Worm (Caenorhabditis elegans): Measurements from ENCODE around the gene pcdr-1.

ce11 chrX:15630790-15631204 is 35.8 kb upstream of the pcdr-1 start:
- TF ChIP-seq nfya-1 (tag; optimal IDR thresholded peaks at IDR 0.05), result peak; percentile 38
- peak; percentile 63 for TF ChIP-seq ceh-31 (tag; optimal IDR thresholded peaks at IDR 0.05)
- no peak for TF ChIP-seq elt-2 (tag; optimal IDR thresholded peaks at IDR 0.05)
- no peak for TF ChIP-seq fax-1 (tag; optimal IDR thresholded peaks at IDR 0.05)
- no peak for TF ChIP-seq K02D7.2 (tag; optimal IDR thresholded peaks at IDR 0.05)
- TF ChIP-seq Y22D7AL.16 (tag; optimal IDR thresholded peaks at IDR 0.05), result no peak
- peak; percentile 7 for TF ChIP-seq fkh-10 (GFP tag; optimal IDR thresholded peaks at IDR 0.05)
